Worm (Caenorhabditis elegans) whole organism, L2 larva: ENCODE data around the gene drl-1.

Experiments used
- C34F6.9 ChIP-seq: fragments of 150-350 bp; optimal IDR thresholded peaks from 2 replicates; lab custom pipeline; 2014; ENCODE audit warnings: missing biosample characterization, missing genetic modification characterization
- F13H6.1 ChIP-seq: sonication (generic microtip); optimal IDR thresholded peaks from 2 replicates; lab custom pipeline; 2016; ENCODE audit warnings: missing genetic modification characterization, missing compliant biosample characterization
- Y55F3AM.14 ChIP-seq: fragments of 200-800 bp; sonication (Bioruptor generic); optimal IDR thresholded peaks from 2 replicates; lab custom pipeline; 2018; ENCODE audit warnings: mild to moderate bottlenecking, missing genetic modification characterization, missing compliant biosample characterization
- ZK546.5 ChIP-seq: sonication (generic microtip); optimal IDR thresholded peaks from 2 replicates; lab custom pipeline; 2017; ENCODE audit warnings: missing biosample characterization, missing genetic modification characterization
- alr-1 ChIP-seq: fragments of 150-350 bp; optimal IDR thresholded peaks from 2 replicates; lab custom pipeline; 2014; ENCODE audit warnings: missing biosample characterization, missing genetic modification characterization
- aly-2 ChIP-seq: fragments of 150-350 bp; optimal IDR thresholded peaks from 2 replicates; lab custom pipeline; 2014; ENCODE audit warnings: missing biosample characterization, missing genetic modification characterization
- ama-1 ChIP-seq: fragments of 150-350 bp; optimal IDR thresholded peaks from 2 replicates; lab custom pipeline; 2018; ENCODE audit warnings: inconsistent platforms
- blmp-1 ChIP-seq: sonication (generic microtip); optimal IDR thresholded peaks from 2 replicates; lab custom pipeline; 2017; ENCODE audit warnings: missing genetic modification characterization, mild to moderate bottlenecking, missing compliant biosample characterization, antibody characterized with exemption, moderate library complexity; ENCODE audit not compliant: insufficient read depth
- ceh-16 ChIP-seq: fragments of 150-350 bp; optimal IDR thresholded peaks from 2 replicates; lab custom pipeline; 2014; ENCODE audit warnings: missing biosample characterization, missing genetic modification characterization
- ceh-82 ChIP-seq: fragments of 150-350 bp; optimal IDR thresholded peaks from 2 replicates; lab custom pipeline; 2014; ENCODE audit warnings: missing biosample characterization, missing genetic modification characterization
- crh-2 ChIP-seq: sonication (generic microtip); optimal IDR thresholded peaks from 2 replicates; lab custom pipeline; 2017; ENCODE audit warnings: missing biosample characterization, missing genetic modification characterization
- elt-1 ChIP-seq: fragments of 150-350 bp; optimal IDR thresholded peaks from 2 replicates; lab custom pipeline; 2014; ENCODE audit warnings: missing biosample characterization, missing genetic modification characterization
- fos-1 ChIP-seq: fragments of 150-350 bp; optimal IDR thresholded peaks from 2 replicates; lab custom pipeline; 2014; ENCODE audit warnings: missing biosample characterization, missing genetic modification characterization
- gmeb-1 ChIP-seq: fragments of 150-350 bp; optimal IDR thresholded peaks from 2 replicates; lab custom pipeline; 2014; ENCODE audit warnings: missing biosample characterization, missing genetic modification characterization
- lin-11 ChIP-seq: fragments of 150-350 bp; sonication (generic microtip); optimal IDR thresholded peaks from 2 replicates; lab custom pipeline; 2014; ENCODE audit warnings: missing biosample characterization, missing genetic modification characterization, inconsistent platforms, mixed read lengths
- lin-13 ChIP-seq: fragments of 150-350 bp; optimal IDR thresholded peaks from 2 replicates; lab custom pipeline; 2014; ENCODE audit warnings: missing biosample characterization, missing genetic modification reagents, missing genetic modification characterization
- lin-39 ChIP-seq: fragments of 150-350 bp; optimal IDR thresholded peaks from 2 replicates; lab custom pipeline; 2014; ENCODE audit warnings: missing biosample characterization, missing genetic modification reagents, missing genetic modification characterization
- lsy-2 ChIP-seq, 2 experiments: fragments of 150-350 bp in 1 of 2; sonication (generic microtip) in 1 of 2; optimal IDR thresholded peaks; 2 replicates each; lab custom pipeline; 2014 to 2017; ENCODE audit warnings: missing biosample characterization in 2 of 2, missing genetic modification characterization in 2 of 2
- mab-5 ChIP-seq: fragments of 150-350 bp; optimal IDR thresholded peaks from 2 replicates; lab custom pipeline; 2014; ENCODE audit warnings: missing biosample characterization, missing genetic modification characterization
- mbf-1 ChIP-seq: sonication (generic microtip); optimal IDR thresholded peaks from 2 replicates; lab custom pipeline; 2017; ENCODE audit warnings: missing biosample characterization, missing genetic modification characterization
- mdl-1 ChIP-seq, 2 experiments: fragments of 150-350 bp in 1 of 2; sonication (generic microtip) in 1 of 2; optimal IDR thresholded peaks; 2 replicates each; lab custom pipeline; 2017; ENCODE audit warnings: missing biosample characterization in 2 of 2, missing genetic modification characterization in 2 of 2
- nhr-10 ChIP-seq: sonication (generic microtip); optimal IDR thresholded peaks from 2 replicates; lab custom pipeline; 2017; ENCODE audit warnings: missing biosample characterization, missing genetic modification characterization
- nhr-11 ChIP-seq: fragments of 150-350 bp; optimal IDR thresholded peaks from 2 replicates; lab custom pipeline; 2014; ENCODE audit warnings: missing biosample characterization, missing genetic modification characterization
- nhr-12 ChIP-seq: fragments of 150-350 bp; optimal IDR thresholded peaks from 2 replicates; lab custom pipeline; 2014; ENCODE audit warnings: missing biosample characterization, missing genetic modification characterization
- nhr-129 ChIP-seq: fragments of 150-350 bp; optimal IDR thresholded peaks from 2 replicates; lab custom pipeline; 2014; ENCODE audit warnings: missing biosample characterization, missing genetic modification characterization
- nhr-21 ChIP-seq: fragments of 150-350 bp; optimal IDR thresholded peaks from 2 replicates; lab custom pipeline; 2014; ENCODE audit warnings: missing biosample characterization, missing genetic modification characterization
- nhr-23 ChIP-seq: fragments of 150-350 bp; optimal IDR thresholded peaks from 2 replicates; lab custom pipeline; 2014; ENCODE audit warnings: missing biosample characterization, missing genetic modification reagents, missing genetic modification characterization
- nhr-237 ChIP-seq: fragments of 150-350 bp; optimal IDR thresholded peaks from 2 replicates; lab custom pipeline; 2014; ENCODE audit warnings: missing biosample characterization, missing genetic modification characterization
- nhr-25 ChIP-seq: fragments of 150-350 bp; sonication (generic microtip); optimal IDR thresholded peaks from 3 replicates; lab custom pipeline; 2014; ENCODE audit warnings: missing biosample characterization, missing genetic modification characterization
- nhr-6 ChIP-seq: fragments of 150-350 bp; optimal IDR thresholded peaks from 2 replicates; lab custom pipeline; 2014; ENCODE audit warnings: missing biosample characterization, missing genetic modification characterization
- nhr-77 ChIP-seq: fragments of 150-350 bp; optimal IDR thresholded peaks from 2 replicates; lab custom pipeline; 2014; ENCODE audit warnings: missing biosample characterization, missing genetic modification characterization
- peb-1 ChIP-seq: fragments of 150-350 bp; optimal IDR thresholded peaks from 2 replicates; lab custom pipeline; 2014; ENCODE audit warnings: missing biosample characterization, missing genetic modification characterization
- sem-4 ChIP-seq: fragments of 150-350 bp; optimal IDR thresholded peaks from 2 replicates; lab custom pipeline; 2014; ENCODE audit warnings: missing biosample characterization, missing genetic modification reagents, missing genetic modification characterization
- skn-1 ChIP-seq: sonication (generic microtip); optimal IDR thresholded peaks from 2 replicates; lab custom pipeline; 2017; ENCODE audit warnings: missing biosample characterization, missing genetic modification characterization
- sma-3 ChIP-seq: sonication (generic microtip); optimal IDR thresholded peaks from 2 replicates; lab custom pipeline; 2016; ENCODE audit warnings: missing genetic modification reagents, missing genetic modification characterization, missing compliant biosample characterization
- sma-9 ChIP-seq, 2 experiments: fragments of 150-350 bp in 1 of 2; sonication (generic microtip) in 1 of 2; optimal IDR thresholded peaks; 2 replicates each; lab custom pipeline; 2014 to 2016; ENCODE audit warnings: missing genetic modification characterization in 2 of 2, mild to moderate bottlenecking in 1 of 2, missing biosample characterization in 1 of 2, missing compliant biosample characterization in 1 of 2, missing genetic modification reagents in 1 of 2, moderate library complexity in 1 of 2
- unc-39 ChIP-seq: fragments of 150-350 bp; optimal IDR thresholded peaks from 2 replicates; lab custom pipeline; 2014; ENCODE audit warnings: missing biosample characterization, missing genetic modification characterization
- unc-55 ChIP-seq: fragments of 150-350 bp; sonication (generic microtip); optimal IDR thresholded peaks from 3 replicates; lab custom pipeline; 2014; ENCODE audit warnings: missing biosample characterization, missing genetic modification reagents, missing genetic modification characterization
- unc-62 ChIP-seq: fragments of 150-350 bp; optimal IDR thresholded peaks from 2 replicates; lab custom pipeline; 2014; ENCODE audit warnings: missing biosample characterization, missing genetic modification reagents, missing genetic modification characterization
- zag-1 ChIP-seq: fragments of 150-350 bp; optimal IDR thresholded peaks from 2 replicates; lab custom pipeline; 2014; ENCODE audit warnings: missing biosample characterization, missing genetic modification characterization
- ztf-4 ChIP-seq: fragments of 150-350 bp; optimal IDR thresholded peaks from 2 replicates; lab custom pipeline; 2014; ENCODE audit warnings: missing biosample characterization, missing genetic modification characterization

The drl-1 gene

DNA sequence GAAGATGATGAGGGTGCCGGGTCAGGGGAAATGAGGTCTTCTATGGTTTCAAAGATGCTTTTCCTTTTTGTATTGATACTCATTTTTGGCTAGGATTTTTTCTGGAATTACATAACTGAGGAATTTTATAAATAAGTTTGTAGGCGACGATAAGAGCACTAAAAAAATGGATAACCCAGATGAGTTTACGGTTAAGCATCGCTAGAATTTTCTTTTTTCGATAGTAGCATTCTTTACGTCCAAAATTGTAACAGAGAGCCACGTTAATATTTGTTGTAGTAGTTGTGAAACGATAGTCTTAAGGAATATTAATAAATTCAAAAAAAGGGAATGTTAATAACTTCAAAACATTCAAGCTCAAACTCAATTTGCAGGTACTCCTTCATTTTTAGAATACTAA lies 11.2 kb upstream of the drl-1 start, which contains the start of gene snai-1:
Gene snai-1 (minus strand): TSS at position 101 of the 400 bp plus-strand sequence.
- TF ChIP-seq fos-1 (tag; lab: Kevin White, UChicago): no peak
- no peak for TF ChIP-seq nhr-11
- no peak for TF ChIP-seq ceh-82 (tag; lab: Kevin White, UChicago)
- TF ChIP-seq nhr-77 (tag; lab: Kevin White, UChicago): no peak
- no peak for TF ChIP-seq mdl-1 (tag; optimal IDR thresholded peaks at IDR 0.05; lab: Kevin White, UChicago)
- no peak for TF ChIP-seq aly-2 (tag; lab: Kevin White, UChicago)
- no peak for TF ChIP-seq lsy-2 (tag; optimal IDR thresholded peaks at IDR 0.05; lab: Kevin White, UChicago)

DNA sequence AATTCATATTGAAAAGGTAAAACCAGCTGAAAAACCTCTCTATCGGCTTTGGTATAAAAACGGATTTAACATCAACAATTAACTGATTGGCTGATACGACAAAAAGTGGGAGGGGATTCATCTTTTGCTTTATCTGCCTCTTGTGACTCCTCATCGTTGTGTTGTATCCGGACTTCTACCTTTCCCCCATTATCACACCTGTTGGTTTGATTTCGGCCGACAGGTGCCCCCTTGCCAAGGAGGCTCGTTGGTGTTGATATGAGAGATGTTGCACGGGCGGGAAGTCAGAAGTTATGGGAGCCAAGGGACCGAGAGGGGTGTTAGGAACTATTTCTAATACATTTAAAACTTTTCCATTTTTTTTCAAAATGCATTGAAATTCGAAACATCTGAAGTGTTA lies 10.4 kb upstream of the drl-1 start:
- TF ChIP-seq elt-1 (no peak), unc-39 (tag; lab: Kevin White, UChicago) (no peak), peb-1 (tag; lab: Kevin White, UChicago) (no peak), zag-1 (no peak), nhr-10 (tag; lab: Kevin White, UChicago) (no peak), skn-1 (tag; lab: Kevin White, UChicago) (no peak), unc-55 (GFP tag; lab: Kevin White, UChicago) (no peak), nhr-21 (tag; lab: Kevin White, UChicago) (no peak), mab-5 (tag; lab: Kevin White, UChicago) (no peak)

DNA sequence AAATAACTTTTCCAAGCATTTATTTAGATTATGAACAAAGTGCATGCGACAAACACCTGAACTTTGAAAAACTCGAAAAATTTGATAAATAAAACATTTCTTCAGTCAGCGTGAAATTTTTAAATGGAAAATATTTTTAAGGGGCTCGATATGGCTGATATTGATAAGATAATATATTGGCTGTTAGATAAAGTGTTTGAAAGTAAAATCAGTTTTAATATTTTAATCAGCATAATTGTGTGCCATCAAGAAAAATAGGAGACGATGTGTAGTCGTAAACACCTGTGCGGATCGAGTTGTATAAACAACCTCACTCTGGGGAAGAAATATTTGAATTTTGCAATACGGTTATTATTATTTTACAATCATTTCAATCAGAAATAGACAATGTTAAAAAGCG lies 5.2 kb upstream of the drl-1 start:
- TF ChIP-seq ZK546.5 (tag; lab: Kevin White, UChicago) (no peak), unc-62 (GFP tag; lab: Kevin White, UChicago) (no peak), C34F6.9 (no peak), elt-1 (no peak), mdl-1 (tag; optimal IDR thresholded peaks at IDR 0.05; lab: Kevin White, UChicago) (no peak), nhr-6 (tag; lab: Kevin White, UChicago) (no peak), zag-1 (no peak), sem-4 (tag; lab: Kevin White, UChicago) (no peak), aly-2 (tag; lab: Kevin White, UChicago) (no peak), F13H6.1 (no peak)

- TF ChIP-seq nhr-25 (no peak), sem-4 (tag; lab: Kevin White, UChicago) (no peak), alr-1 (no peak), aly-2 (tag; lab: Kevin White, UChicago) (no peak), fos-1 (tag; lab: Kevin White, UChicago) (peak; percentile 58)
These were observed 4.5 kb upstream of the drl-1 start, which contains the start of gene dsc-4 for ce11 chrIV:320380-320779. Gene dsc-4 (minus strand): TSS chrIV:320544.

DNA sequence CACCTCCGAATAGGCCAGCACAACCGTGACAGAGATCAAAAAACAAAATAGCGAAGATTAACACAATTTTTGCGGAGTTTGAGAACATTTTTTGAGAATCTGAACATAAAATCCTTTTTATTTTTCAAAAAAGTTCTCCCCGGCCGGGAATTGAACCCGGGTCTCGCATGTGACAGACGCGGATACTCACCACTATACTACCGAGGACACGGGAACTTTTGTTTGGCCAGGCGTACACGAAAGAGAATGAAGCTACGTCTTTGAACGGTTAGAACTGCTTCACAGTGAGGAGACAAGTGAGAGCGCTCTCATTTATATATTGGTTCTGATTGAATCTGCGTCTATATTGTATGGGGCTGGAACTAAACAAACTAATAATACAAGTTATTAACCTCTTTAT lies 2.4 kb upstream of the drl-1 start, which contains the start of gene grl-26:
Gene grl-26 (minus strand): TSS at position 318 of the 400 bp plus-strand sequence.
- TF ChIP-seq peb-1 (tag; lab: Kevin White, UChicago) (no peak), unc-55 (GFP tag; lab: Kevin White, UChicago) (peak; percentile 55), sma-9 (GFP tag; optimal IDR thresholded peaks at IDR 0.05; lab: Kevin White, UChicago) (peak; percentile 45), sma-9 (tag; optimal IDR thresholded peaks at IDR 0.05; lab: Kevin White, UChicago) (no peak), nhr-77 (tag; lab: Kevin White, UChicago) (no peak), nhr-23 (tag; lab: Kevin White, UChicago) (no peak), nhr-21 (tag; lab: Kevin White, UChicago) (peak; percentile 19), nhr-237 (tag; lab: Kevin White, UChicago) (no peak), nhr-129 (tag; lab: Kevin White, UChicago) (peak; percentile 60), alr-1 (no peak), ama-1 (lab: Kevin White, UChicago) (no peak), F13H6.1 (peak; percentile 48), lin-11 (tag; lab: Kevin White, UChicago) (peak; percentile 8), blmp-1 (no peak), nhr-12 (tag; lab: Kevin White, UChicago) (no peak), lin-13 (GFP tag; lab: Kevin White, UChicago) (peak; percentile 42), fos-1 (tag; lab: Kevin White, UChicago) (peak; percentile 45), C34F6.9 (peak; percentile 33), sem-4 (tag; lab: Kevin White, UChicago) (no peak), unc-39 (tag; lab: Kevin White, UChicago) (no peak), lsy-2 (tag; optimal IDR thresholded peaks at IDR 0.05; lab: Kevin White, UChicago) (no peak), Y55F3AM.14 (no peak), crh-2 (tag; lab: Kevin White, UChicago) (peak; percentile 36), nhr-10 (tag; lab: Kevin White, UChicago) (no peak), sma-3 (GFP tag; lab: Kevin White, UChicago) (peak; percentile 54), nhr-11 (no peak), lin-39 (no peak), zag-1 (no peak), gmeb-1 (tag; lab: Kevin White, UChicago) (peak; percentile 29), mdl-1 (tag; optimal IDR thresholded peaks at IDR 0.05; lab: Kevin White, UChicago) (peak in 1 of 2 experiments; percentile 26), nhr-6 (tag; lab: Kevin White, UChicago) (no peak), mbf-1 (tag; lab: Kevin White, UChicago) (no peak), ztf-4 (no peak), aly-2 (tag; lab: Kevin White, UChicago) (no peak), ceh-16 (tag; lab: Kevin White, UChicago) (no peak)
